Worm (Caenorhabditis elegans) whole organism, young adult: ENCODE results near the gene mboa-1.

Source experiments
- F22D6.2 ChIP-seq: sonication (generic microtip); optimal IDR thresholded peaks from 2 replicates; lab custom pipeline; 2016; ENCODE audit warnings: mild to moderate bottlenecking, missing genetic modification characterization, missing compliant biosample characterization
- F39B2.1 ChIP-seq: fragments of 200-800 bp; sonication (Bioruptor generic); IDR thresholded peaks from 2 replicates; pipeline ENCODE4 v1.3.6; 2022; ENCODE audit warnings: missing genetic modification reagents, missing genetic modification characterization, missing compliant biosample characterization
- F55B11.4 ChIP-seq: sonication (generic microtip); optimal IDR thresholded peaks from 2 replicates; lab custom pipeline; 2016; ENCODE audit warnings: missing compliant biosample characterization, missing genetic modification characterization, borderline replicate concordance; ENCODE audit not compliant: insufficient read depth
- atf-7 ChIP-seq: sonication (generic microtip); optimal IDR thresholded peaks from 2 replicates; lab custom pipeline; 2017; ENCODE audit warnings: mild to moderate bottlenecking, missing genetic modification characterization, missing compliant biosample characterization
- attf-6 ChIP-seq: fragments of 200-800 bp; sonication (Bioruptor generic); IDR thresholded peaks from 2 replicates; pipeline ENCODE4 v1.3.6; 2022; ENCODE audit warnings: missing genetic modification reagents, missing genetic modification characterization, missing compliant biosample characterization
- bed-2 ChIP-seq: fragments of 200-800 bp; sonication (Bioruptor generic); IDR thresholded peaks from 2 replicates; pipeline ENCODE4 v1.3.6; 2022; ENCODE audit warnings: missing genetic modification reagents, missing genetic modification characterization, missing compliant biosample characterization
- cebp-1 ChIP-seq, 2 experiments: fragments of 200-800 bp in 1 of 2; sonication (Bioruptor generic) in 1 of 2; sonication (generic microtip) in 1 of 2; IDR thresholded peaks in 1 of 2; optimal IDR thresholded peaks in 1 of 2; 2 replicates each; pipeline versions ENCODE4 v1.3.6 to Lab custom; 2017 to 2022; ENCODE audit warnings: missing compliant biosample characterization in 2 of 2, missing genetic modification characterization in 2 of 2, mild to moderate bottlenecking in 1 of 2, missing genetic modification reagents in 1 of 2, moderate library complexity in 1 of 2
- dpl-1 ChIP-seq: fragments of 150-350 bp; optimal IDR thresholded peaks from 2 replicates; lab custom pipeline; 2014; ENCODE audit warnings: missing biosample characterization, missing genetic modification reagents, missing genetic modification characterization
- fkh-3 ChIP-seq: sonication (generic microtip); optimal IDR thresholded peaks from 2 replicates; lab custom pipeline; 2016; ENCODE audit warnings: mild to moderate bottlenecking, missing genetic modification characterization, missing compliant biosample characterization
- lin-54 ChIP-seq: fragments of 200-800 bp; sonication (Bioruptor generic); optimal IDR thresholded peaks from 2 replicates; lab custom pipeline; 2018; ENCODE audit warnings: mild to moderate bottlenecking, missing genetic modification characterization, missing compliant biosample characterization
- pha-4 ChIP-seq: fragments of 150-350 bp; sonication (generic microtip); optimal IDR thresholded peaks from 2 replicates; lab custom pipeline; 2014; ENCODE audit warnings: missing biosample characterization, missing genetic modification reagents, missing genetic modification characterization
- rec-8 ChIP-seq, 2 experiments: sonication (generic microtip); optimal IDR thresholded peaks; 2 replicates each; lab custom pipeline; 2016; ENCODE audit warnings: mild to moderate bottlenecking in 2 of 2, missing genetic modification characterization in 2 of 2, missing genetic modification reagents in 2 of 2, missing genotype in 2 of 2, missing biosample characterization in 1 of 2, missing compliant biosample characterization in 1 of 2, moderate library complexity in 1 of 2
- snpc-1.1 ChIP-seq: sonication (generic microtip); optimal IDR thresholded peaks from 2 replicates; lab custom pipeline; 2017; ENCODE audit warnings: missing genetic modification characterization, mild to moderate bottlenecking, missing compliant biosample characterization, antibody characterized with exemption, moderate library complexity, missing genotype, missing genetic modification reagents; ENCODE audit not compliant: insufficient read depth
- snpc-4 ChIP-seq, 5 experiments: fragments of 150-350 bp in 1 of 5; sonication (generic microtip) in 4 of 5; optimal IDR thresholded peaks; 2 replicates each; lab custom pipeline; 2014 to 2018; ENCODE audit warnings: missing genetic modification characterization in 5 of 5, missing biosample characterization in 3 of 5, antibody characterized with exemption in 2 of 5, mild to moderate bottlenecking in 2 of 5, missing compliant biosample characterization in 2 of 5, missing genotype in 2 of 5, moderate library complexity in 2 of 5, missing genetic modification reagents in 1 of 5
- tbp1 ChIP-seq: fragments of 200-800 bp; sonication (Bioruptor generic); optimal IDR thresholded peaks from 2 replicates; lab custom pipeline; 2018; ENCODE audit warnings: mild to moderate bottlenecking, missing genetic modification characterization, missing compliant biosample characterization
- tbx-9 ChIP-seq: sonication (generic microtip); optimal IDR thresholded peaks from 2 replicates; lab custom pipeline; 2016; ENCODE audit warnings: borderline replicate concordance, missing genetic modification characterization, inconsistent platforms, missing compliant biosample characterization
- ztf-25 ChIP-seq: fragments of 200-800 bp; sonication (Bioruptor generic); IDR thresholded peaks from 2 replicates; pipeline ENCODE4 v1.3.6; 2022; ENCODE audit warnings: missing genetic modification reagents, missing genetic modification characterization, missing compliant biosample characterization
- ztf-26 ChIP-seq: sonication (generic microtip); optimal IDR thresholded peaks from 2 replicates; lab custom pipeline; 2017; ENCODE audit warnings: missing genetic modification characterization, missing compliant biosample characterization

The mboa-1 gene

DNA sequence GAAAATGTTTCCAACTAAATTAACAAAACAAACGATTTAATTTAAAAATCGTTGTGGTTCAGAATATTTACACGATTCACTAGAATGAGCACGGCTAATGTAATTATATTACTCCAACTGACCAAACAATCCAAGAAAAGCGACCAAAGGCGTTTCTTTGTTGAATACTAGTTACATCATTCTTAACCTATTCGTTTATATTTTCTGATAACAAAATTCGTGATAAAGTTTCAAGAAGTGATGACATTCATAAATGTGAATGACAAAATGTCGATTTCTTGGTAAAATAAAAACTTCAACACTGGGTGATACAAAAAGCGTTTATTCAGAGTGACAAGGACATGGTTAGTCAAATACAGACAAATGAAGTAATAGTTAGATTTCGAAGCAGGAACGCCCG, 45.9 kb downstream of the mboa-1 start, which contains the start of gene C30F2.4:
C30F2.4 (minus strand) TSS at position 101 of the 400 bp plus-strand sequence.
- TF ChIP-seq ztf-26 (tag; lab: Kevin White, UChicago) (no peak), tbx-9 (tag; lab: Kevin White, UChicago) (no peak), bed-2 (GFP tag; lab: Robert Waterston, UW) (no peak), fkh-3 (tag; lab: Kevin White, UChicago) (no peak), atf-7 (no peak), ztf-25 (GFP tag; lab: Robert Waterston, UW) (no peak), rec-8 (tag; optimal IDR thresholded peaks at IDR 0.05; lab: Kevin White, UChicago) (no peak), cebp-1 (GFP tag; IDR thresholded peaks at IDR 0.05; lab: Robert Waterston, UW) (no peak), cebp-1 (tag; optimal IDR thresholded peaks at IDR 0.05; lab: Kevin White, UChicago) (no peak), F55B11.4 (tag; lab: Kevin White, UChicago) (no peak), dpl-1 (GFP tag; lab: Kevin White, UChicago) (no peak), pha-4 (tag; lab: Kevin White, UChicago) (no peak), F39B2.1 (GFP tag; lab: Robert Waterston, UW) (no peak)

DNA sequence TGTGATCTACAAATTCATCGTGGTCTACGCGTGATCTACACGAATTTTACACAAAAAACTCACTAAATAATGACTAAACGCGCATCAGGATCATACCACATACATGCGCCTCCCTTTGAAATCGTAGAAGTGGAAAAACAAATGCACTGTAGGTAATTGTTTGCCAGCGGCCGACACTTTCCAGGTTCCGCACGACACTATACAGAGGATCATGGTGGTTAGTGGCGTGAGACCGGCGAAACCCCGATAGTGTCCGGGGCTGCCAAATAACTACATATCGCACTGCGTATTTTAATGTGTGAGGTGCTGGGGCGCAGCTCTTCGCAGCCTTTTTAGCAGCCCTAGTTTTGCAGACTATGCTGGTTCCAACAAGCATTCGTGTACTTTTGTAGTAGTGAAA, 48.1 kb downstream of the mboa-1 start:
- no peak for TF ChIP-seq snpc-4 (GFP tag; optimal IDR thresholded peaks at IDR 0.05; lab: Kevin White, UChicago)
- TF ChIP-seq snpc-4 (tag; optimal IDR thresholded peaks at IDR 0.05; lab: Kevin White, UChicago): peak in 1 of 4 experiments; percentile 59
- no peak for TF ChIP-seq lin-54 (GFP tag; lab: Kevin White, UChicago)

DNA sequence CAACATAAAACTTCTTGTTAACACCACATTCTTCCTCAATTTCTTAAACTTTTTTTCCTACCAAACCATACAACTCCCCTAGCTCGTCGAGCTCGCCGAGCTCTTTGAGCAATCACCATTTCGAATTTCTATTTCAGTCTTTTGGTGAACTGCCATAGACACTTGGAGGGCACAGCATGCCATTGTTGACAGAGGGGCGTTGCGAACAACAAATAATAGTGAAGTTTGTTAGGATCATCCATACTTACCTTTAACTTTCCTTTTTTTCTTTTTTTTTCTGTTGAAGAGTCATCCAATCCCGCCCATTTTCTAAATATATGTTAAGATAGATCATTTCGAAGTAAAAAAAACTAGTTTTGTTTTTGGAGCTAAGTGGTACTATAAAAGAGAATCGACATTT, 51.4 kb downstream of the mboa-1 start, which contains the start of gene idpp-14:
idpp-14 (plus strand) TSS at position 324 of the 400 bp plus-strand sequence.
- TF ChIP-seq attf-6 (GFP tag; lab: Robert Waterston, UW): no peak
- TF ChIP-seq tbp1 (GFP tag; lab: Kevin White, UChicago): no peak
- TF ChIP-seq F22D6.2 (tag; lab: Kevin White, UChicago): no peak
- TF ChIP-seq snpc-1.1 (tag; lab: Kevin White, UChicago): no peak
